Worm (Caenorhabditis elegans) whole organism, L2 larva: ENCODE results near the gene srt-24.

Experiments used
- F13H6.1 ChIP-seq: sonication (generic microtip); optimal IDR thresholded peaks from 2 replicates; lab custom pipeline; 2016; ENCODE audit warnings: missing genetic modification characterization, missing compliant biosample characterization
- ZK546.5 ChIP-seq: sonication (generic microtip); optimal IDR thresholded peaks from 2 replicates; lab custom pipeline; 2017; ENCODE audit warnings: missing biosample characterization, missing genetic modification characterization
- aly-2 ChIP-seq: fragments of 150-350 bp; optimal IDR thresholded peaks from 2 replicates; lab custom pipeline; 2014; ENCODE audit warnings: missing biosample characterization, missing genetic modification characterization
- ama-1 ChIP-seq: fragments of 150-350 bp; optimal IDR thresholded peaks from 2 replicates; lab custom pipeline; 2018; ENCODE audit warnings: inconsistent platforms
- blmp-1 ChIP-seq: sonication (generic microtip); optimal IDR thresholded peaks from 2 replicates; lab custom pipeline; 2017; ENCODE audit warnings: missing genetic modification characterization, mild to moderate bottlenecking, missing compliant biosample characterization, antibody characterized with exemption, moderate library complexity; ENCODE audit not compliant: insufficient read depth
- dmd-4 ChIP-seq: sonication (generic microtip); optimal IDR thresholded peaks from 2 replicates; lab custom pipeline; 2017; ENCODE audit warnings: missing biosample characterization, missing genetic modification characterization
- egl-27 ChIP-seq: sonication (generic microtip); optimal IDR thresholded peaks from 3 replicates; lab custom pipeline; 2017; ENCODE audit warnings: missing biosample characterization, missing genetic modification reagents, missing genetic modification characterization
- elt-1 ChIP-seq: fragments of 150-350 bp; optimal IDR thresholded peaks from 2 replicates; lab custom pipeline; 2014; ENCODE audit warnings: missing biosample characterization, missing genetic modification characterization
- elt-3 ChIP-seq: sonication (generic microtip); optimal IDR thresholded peaks from 2 replicates; lab custom pipeline; 2017; ENCODE audit warnings: missing biosample characterization, missing genetic modification characterization
- fos-1 ChIP-seq: fragments of 150-350 bp; optimal IDR thresholded peaks from 2 replicates; lab custom pipeline; 2014; ENCODE audit warnings: missing biosample characterization, missing genetic modification characterization
- gmeb-1 ChIP-seq: fragments of 150-350 bp; optimal IDR thresholded peaks from 2 replicates; lab custom pipeline; 2014; ENCODE audit warnings: missing biosample characterization, missing genetic modification characterization
- lin-39 ChIP-seq: fragments of 150-350 bp; optimal IDR thresholded peaks from 2 replicates; lab custom pipeline; 2014; ENCODE audit warnings: missing biosample characterization, missing genetic modification reagents, missing genetic modification characterization
- mab-5 ChIP-seq: fragments of 150-350 bp; optimal IDR thresholded peaks from 2 replicates; lab custom pipeline; 2014; ENCODE audit warnings: missing biosample characterization, missing genetic modification characterization
- mbf-1 ChIP-seq: sonication (generic microtip); optimal IDR thresholded peaks from 2 replicates; lab custom pipeline; 2017; ENCODE audit warnings: missing biosample characterization, missing genetic modification characterization
- nhr-10 ChIP-seq: sonication (generic microtip); optimal IDR thresholded peaks from 2 replicates; lab custom pipeline; 2017; ENCODE audit warnings: missing biosample characterization, missing genetic modification characterization
- nhr-11 ChIP-seq: fragments of 150-350 bp; optimal IDR thresholded peaks from 2 replicates; lab custom pipeline; 2014; ENCODE audit warnings: missing biosample characterization, missing genetic modification characterization
- nhr-12 ChIP-seq: fragments of 150-350 bp; optimal IDR thresholded peaks from 2 replicates; lab custom pipeline; 2014; ENCODE audit warnings: missing biosample characterization, missing genetic modification characterization
- nhr-21 ChIP-seq: fragments of 150-350 bp; optimal IDR thresholded peaks from 2 replicates; lab custom pipeline; 2014; ENCODE audit warnings: missing biosample characterization, missing genetic modification characterization
- nhr-6 ChIP-seq: fragments of 150-350 bp; optimal IDR thresholded peaks from 2 replicates; lab custom pipeline; 2014; ENCODE audit warnings: missing biosample characterization, missing genetic modification characterization
- peb-1 ChIP-seq: fragments of 150-350 bp; optimal IDR thresholded peaks from 2 replicates; lab custom pipeline; 2014; ENCODE audit warnings: missing biosample characterization, missing genetic modification characterization
- skn-1 ChIP-seq: sonication (generic microtip); optimal IDR thresholded peaks from 2 replicates; lab custom pipeline; 2017; ENCODE audit warnings: missing biosample characterization, missing genetic modification characterization
- sma-9 ChIP-seq, 2 experiments: fragments of 150-350 bp in 1 of 2; sonication (generic microtip) in 1 of 2; optimal IDR thresholded peaks; 2 replicates each; lab custom pipeline; 2014 to 2016; ENCODE audit warnings: missing genetic modification characterization in 2 of 2, mild to moderate bottlenecking in 1 of 2, missing biosample characterization in 1 of 2, missing compliant biosample characterization in 1 of 2, missing genetic modification reagents in 1 of 2, moderate library complexity in 1 of 2
- unc-39 ChIP-seq: fragments of 150-350 bp; optimal IDR thresholded peaks from 2 replicates; lab custom pipeline; 2014; ENCODE audit warnings: missing biosample characterization, missing genetic modification characterization
- unc-55 ChIP-seq: fragments of 150-350 bp; sonication (generic microtip); optimal IDR thresholded peaks from 3 replicates; lab custom pipeline; 2014; ENCODE audit warnings: missing biosample characterization, missing genetic modification reagents, missing genetic modification characterization
- unc-62 ChIP-seq: fragments of 150-350 bp; optimal IDR thresholded peaks from 2 replicates; lab custom pipeline; 2014; ENCODE audit warnings: missing biosample characterization, missing genetic modification reagents, missing genetic modification characterization
- zag-1 ChIP-seq: fragments of 150-350 bp; optimal IDR thresholded peaks from 2 replicates; lab custom pipeline; 2014; ENCODE audit warnings: missing biosample characterization, missing genetic modification characterization
- ztf-1 ChIP-seq: fragments of 200-800 bp; sonication (Bioruptor generic); conservative IDR thresholded peaks from 2 replicates; pipeline ENCODE4 v1.3.6; 2022; ENCODE audit warnings: missing genetic modification characterization, missing compliant biosample characterization

srt-24 gene

DNA sequence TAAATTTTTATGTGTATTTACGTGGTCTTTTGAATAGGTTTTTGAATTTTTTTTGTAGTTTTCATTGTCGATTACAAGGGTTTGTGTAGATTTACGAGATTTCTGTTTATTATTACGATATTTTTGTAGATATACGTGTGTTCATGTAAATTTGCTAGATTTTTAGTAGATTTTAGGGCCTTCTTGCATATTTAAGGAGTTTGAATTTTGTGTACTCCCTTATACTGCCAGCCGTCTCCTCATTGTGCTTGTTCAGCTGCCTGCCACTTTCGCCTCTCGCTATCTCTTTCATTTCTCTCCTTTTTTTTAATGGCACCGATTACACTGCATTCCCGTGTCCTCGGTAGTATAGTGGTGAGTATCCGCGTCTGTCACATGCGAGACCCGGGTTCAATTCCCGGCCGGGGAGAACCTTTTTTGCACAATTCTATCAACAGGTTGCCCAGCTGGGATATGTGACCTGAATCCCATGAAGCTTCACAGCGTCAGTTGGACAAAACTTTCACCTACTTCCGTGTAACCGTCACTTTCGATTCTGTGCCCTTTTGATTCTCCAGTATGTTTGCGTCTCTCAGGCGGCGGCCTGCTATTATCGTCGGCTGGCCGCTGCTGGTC lies 48.0 kb downstream of the srt-24 start (continued):
- TF ChIP-seq fos-1 (tag; lab: Kevin White, UChicago) (peak; percentile 60), nhr-12 (no peak), elt-1 (tag; lab: Kevin White, UChicago) (no peak), mbf-1 (tag; lab: Kevin White, UChicago) (no peak), skn-1 (tag; lab: Kevin White, UChicago) (no peak), nhr-21 (tag; lab: Kevin White, UChicago) (peak; percentile 81), ztf-1 (GFP tag; lab: Robert Waterston, UW) (no peak), unc-55 (peak; percentile 63), dmd-4 (tag; lab: Kevin White, UChicago) (no peak), zag-1 (tag; lab: Kevin White, UChicago) (no peak), lin-39 (tag; lab: Kevin White, UChicago) (no peak), unc-62 (no peak), nhr-10 (tag; lab: Kevin White, UChicago) (no peak), sma-9 (GFP tag; optimal IDR thresholded peaks at IDR 0.05; lab: Kevin White, UChicago) (peak; percentile 58), sma-9 (tag; optimal IDR thresholded peaks at IDR 0.05; lab: Kevin White, UChicago) (no peak), gmeb-1 (tag; lab: Kevin White, UChicago) (peak; percentile 69), nhr-11 (peak; percentile 23), peb-1 (no peak), ZK546.5 (tag; lab: Kevin White, UChicago) (no peak), nhr-6 (peak; percentile 8), blmp-1 (peak; percentile 87), F13H6.1 (peak; percentile 58), elt-3 (no peak), mab-5 (tag; lab: Kevin White, UChicago) (no peak), ama-1 (no peak), egl-27 (tag; lab: Kevin White, UChicago) (no peak), aly-2 (tag; lab: Kevin White, UChicago) (no peak), unc-39 (no peak)
